Fruit fly (Drosophila melanogaster): ENCODE data around the gene CG11122.

The CG11122 gene

dm6 chrX:11154511-11155197, 30.1 kb upstream of the CG11122 start (continued):
- TF ChIP-seq CG11085 (GFP tag; IDR thresholded peaks at IDR 0.05) (no peak), Dip3 (GFP tag; optimal IDR thresholded peaks at IDR 0.05) (no peak), CG6689 (GFP tag; IDR thresholded peaks at IDR 0.05) (no peak), CG15479 (GFP tag; optimal IDR thresholded peaks at IDR 0.05) (no peak), Sin3A (optimal IDR thresholded peaks at IDR 0.05) (no peak), Med (GFP tag) (peak; percentile 59), CG14667 (GFP tag; IDR thresholded peaks at IDR 0.05) (no peak), Oaz (GFP tag; IDR thresholded peaks at IDR 0.05) (no peak), Hey (tag; optimal IDR thresholded peaks at IDR 0.05) (no peak), CG5180 (GFP tag; optimal IDR thresholded peaks at IDR 0.05) (no peak), hkb (optimal IDR thresholded peaks at IDR 0.05) (no peak), hkb (GFP tag; IDR thresholded peaks at IDR 0.05) (no peak), MESR4 (GFP tag; optimal IDR thresholded peaks at IDR 0.05) (peak; percentile 55), sr (GFP tag; IDR thresholded peaks at IDR 0.05) (no peak), CG1529 (GFP tag; optimal IDR thresholded peaks at IDR 0.05) (no peak), Sry-δ (GFP tag; optimal IDR thresholded peaks at IDR 0.05) (no peak), fd3F (GFP tag; optimal IDR thresholded peaks at IDR 0.05) (no peak), Abd-B (GFP tag; optimal IDR thresholded peaks at IDR 0.05) (no peak), nom (GFP tag; optimal IDR thresholded peaks at IDR 0.05) (peak; percentile 22), Nf-YB (GFP tag; optimal IDR thresholded peaks at IDR 0.05) (peak; percentile 67), E2f1 (GFP tag; IDR thresholded peaks at IDR 0.05) (no peak), unc-4 (GFP tag; IDR thresholded peaks at IDR 0.05; ENCODE audit: partially characterized antibody) (no peak), CG17361 (GFP tag; IDR thresholded peaks at IDR 0.05) (no peak), CG2120 (GFP tag; optimal IDR thresholded peaks at IDR 0.05) (no peak), CG7372 (GFP tag; IDR thresholded peaks at IDR 0.05) (no peak), pfk (GFP tag; optimal IDR thresholded peaks at IDR 0.05) (no peak), CG17802 (tag; optimal IDR thresholded peaks at IDR 0.05) (no peak), bowl (GFP tag; IDR thresholded peaks at IDR 0.05) (no peak), Nf-YC (tag; optimal IDR thresholded peaks at IDR 0.05) (peak; percentile 42), CG14441 (GFP tag; IDR thresholded peaks at IDR 0.05) (no peak), NK7.1 (GFP tag; optimal IDR thresholded peaks at IDR 0.05) (no peak), cg (GFP tag; optimal IDR thresholded peaks at IDR 0.05) (peak; percentile 25), Dek (tag; optimal IDR thresholded peaks at IDR 0.05) (no peak), run (tag; optimal IDR thresholded peaks at IDR 0.05) (no peak), Rx (GFP tag; IDR thresholded peaks at IDR 0.05) (no peak), Elba2 (GFP tag; optimal IDR thresholded peaks at IDR 0.05) (peak; percentile 98), CG34422 (GFP tag; IDR thresholded peaks at IDR 0.05) (peak; percentile 45; the same call in 1 of the 3 replicates), CG32767 (GFP tag; IDR thresholded peaks at IDR 0.05) (0 out of 2 replicates have a peak, but pooled peaks have one; percentile 31), insv (GFP tag; optimal IDR thresholded peaks at IDR 0.05) (peak; percentile 93 to 97), lilli (GFP tag; optimal IDR thresholded peaks at IDR 0.05) (no peak), CG4424 (GFP tag; optimal IDR thresholded peaks at IDR 0.05) (no peak), ranshi (GFP tag; IDR thresholded peaks at IDR 0.05) (no peak), CG6175 (GFP tag; IDR thresholded peaks at IDR 0.05) (no peak), Ptx1 (GFP tag; IDR thresholded peaks at IDR 0.05) (no peak), eyg (GFP tag; optimal IDR thresholded peaks at IDR 0.05) (no peak), Jarid2 (GFP tag; optimal IDR thresholded peaks at IDR 0.05) (peak; percentile 44), slbo (GFP tag; IDR thresholded peaks at IDR 0.05) (no peak), twi (tag; optimal IDR thresholded peaks at IDR 0.05) (peak; percentile 22), Doc2 (GFP tag; IDR thresholded peaks at IDR 0.05) (no peak), grau (tag; optimal IDR thresholded peaks at IDR 0.05) (no peak), Spps (tag; optimal IDR thresholded peaks at IDR 0.05) (no peak), Mes4 (GFP tag; optimal IDR thresholded peaks at IDR 0.05) (no peak)

All from whole organism, embryonic.